Worm (Caenorhabditis elegans): ENCODE measurements around the gene K09F6.13.

DNA sequence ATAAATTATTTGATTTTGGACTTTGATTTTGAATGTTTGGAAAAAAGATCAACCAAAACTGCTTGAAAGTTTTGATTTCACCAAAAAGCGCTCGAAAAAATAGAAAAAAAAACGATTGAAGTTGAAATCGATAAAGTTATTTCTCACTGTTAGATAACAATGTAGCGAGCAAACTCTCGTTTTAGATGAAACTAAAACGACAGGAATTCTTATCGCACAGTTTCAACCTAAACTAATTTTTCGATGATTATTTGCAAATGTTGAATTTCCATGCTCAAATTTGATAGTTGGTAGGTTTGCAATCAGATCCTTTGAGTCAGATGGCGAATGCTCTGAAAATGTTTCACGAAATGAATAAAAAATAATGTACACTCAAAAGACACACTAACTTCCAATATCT is 3.6 kb downstream of the K09F6.13 start:
- TF ChIP-seq tra-4 (tag; optimal IDR thresholded peaks at IDR 0.05): no peak
- TF ChIP-seq tbx-37 (GFP tag; conservative IDR thresholded peaks at IDR 0.05): no peak
- no peak for TF ChIP-seq ama-1 (optimal IDR thresholded peaks at IDR 0.05)
- no peak for TF ChIP-seq F13C5.2 (tag; optimal IDR thresholded peaks at IDR 0.05)
- TF ChIP-seq tbx-11 (GFP tag; IDR thresholded peaks at IDR 0.05): no peak
- TF ChIP-seq aly-1 (tag; optimal IDR thresholded peaks at IDR 0.05): no peak
- no peak for TF ChIP-seq hmbx-1 (tag; optimal IDR thresholded peaks at IDR 0.05)

All from whole organism, early embryonic.